Worm (Caenorhabditis elegans) whole organism, young adult: ENCODE data around the gene gst-10.

Source experiments
- F39B2.1 ChIP-seq: fragments of 200-800 bp; sonication (Bioruptor generic); IDR thresholded peaks from 2 replicates; pipeline ENCODE4 v1.3.6; 2022; ENCODE audit warnings: missing genetic modification reagents, missing genetic modification characterization, missing compliant biosample characterization
- F52B5.7 ChIP-seq: sonication (generic microtip); optimal IDR thresholded peaks from 2 replicates; lab custom pipeline; 2016; ENCODE audit warnings: mild to moderate bottlenecking, missing genetic modification characterization, missing compliant biosample characterization
- T26A5.8 ChIP-seq: sonication (generic microtip); optimal IDR thresholded peaks from 2 replicates; lab custom pipeline; 2016; ENCODE audit warnings: missing genetic modification characterization, missing compliant biosample characterization
- aptf-3 ChIP-seq: fragments of 200-800 bp; sonication (Bioruptor generic); IDR thresholded peaks from 2 replicates; pipeline ENCODE4 v1.3.6; 2022; ENCODE audit warnings: missing genetic modification characterization, missing compliant biosample characterization
- bed-2 ChIP-seq: fragments of 200-800 bp; sonication (Bioruptor generic); IDR thresholded peaks from 2 replicates; pipeline ENCODE4 v1.3.6; 2022; ENCODE audit warnings: missing genetic modification reagents, missing genetic modification characterization, missing compliant biosample characterization
- ceh-100 ChIP-seq: fragments of 200-800 bp; sonication (Bioruptor generic); IDR thresholded peaks from 2 replicates; pipeline ENCODE4 v1.3.6; 2022; ENCODE audit warnings: missing genetic modification reagents, missing genetic modification characterization, missing compliant biosample characterization
- dpff-1 ChIP-seq: sonication (generic microtip); optimal IDR thresholded peaks from 2 replicates; lab custom pipeline; 2017; ENCODE audit warnings: mild to moderate bottlenecking, missing genetic modification characterization, missing compliant biosample characterization
- egrh-3 ChIP-seq: fragments of 200-800 bp; sonication (Bioruptor generic); IDR thresholded peaks from 2 replicates; pipeline ENCODE4 v1.3.6; 2022; ENCODE audit warnings: missing genetic modification reagents, missing genetic modification characterization, missing compliant biosample characterization
- ets-4 ChIP-seq: fragments of 200-800 bp; sonication (Bioruptor generic); optimal IDR thresholded peaks from 2 replicates; lab custom pipeline; 2018; ENCODE audit warnings: mild to moderate bottlenecking, missing genetic modification characterization, missing compliant biosample characterization
- him-1 ChIP-seq: sonication (generic microtip); optimal IDR thresholded peaks from 2 replicates; lab custom pipeline; 2016; ENCODE audit warnings: missing genotype, missing genetic modification reagents, missing genetic modification characterization, missing compliant biosample characterization
- hmg-20 ChIP-seq: fragments of 200-800 bp; sonication (Bioruptor generic); IDR thresholded peaks from 2 replicates; pipeline ENCODE4 v1.3.6; 2022; ENCODE audit warnings: missing genetic modification reagents, missing genetic modification characterization, missing compliant biosample characterization
- lin-35 ChIP-seq, 3 experiments: fragments of 150-350 bp in 2 of 3; sonication (generic microtip) in 1 of 3; optimal IDR thresholded peaks; 2 replicates each; lab custom pipeline; 2014 to 2018; ENCODE audit warnings: missing biosample characterization in 3 of 3, missing genetic modification characterization in 3 of 3, missing genetic modification reagents in 3 of 3
- mes-4 ChIP-seq: sonication (generic microtip); optimal IDR thresholded peaks from 2 replicates; lab custom pipeline; 2016; ENCODE audit warnings: missing genotype, missing genetic modification characterization, missing compliant biosample characterization
- mxl-1 ChIP-seq: sonication (generic microtip); optimal IDR thresholded peaks from 2 replicates; lab custom pipeline; 2016; ENCODE audit warnings: missing genetic modification characterization, missing compliant biosample characterization
- rcor-1 ChIP-seq: fragments of 200-800 bp; sonication (Bioruptor generic); IDR thresholded peaks from 2 replicates; pipeline ENCODE4 v1.3.6; 2022; ENCODE audit warnings: missing genetic modification reagents, missing genetic modification characterization, missing compliant biosample characterization
- sea-2 ChIP-seq: fragments of 200-800 bp; sonication (Bioruptor generic); IDR thresholded peaks from 2 replicates; pipeline ENCODE4 v1.3.6; 2022; ENCODE audit warnings: missing genetic modification characterization, missing compliant biosample characterization
- unc-130 ChIP-seq: sonication (generic microtip); optimal IDR thresholded peaks from 2 replicates; lab custom pipeline; 2016; ENCODE audit warnings: missing genetic modification reagents, missing genetic modification characterization, missing compliant biosample characterization
- zim-3 ChIP-seq: sonication (generic microtip); optimal IDR thresholded peaks from 2 replicates; lab custom pipeline; 2017; ENCODE audit warnings: mild to moderate bottlenecking, missing genetic modification characterization, moderate library complexity, missing compliant biosample characterization
- ztf-18 ChIP-seq: sonication (generic microtip); optimal IDR thresholded peaks from 2 replicates; lab custom pipeline; 2016; ENCODE audit warnings: missing genotype, mild to moderate bottlenecking, missing genetic modification characterization, missing compliant biosample characterization
- ztf-28 ChIP-seq: fragments of 200-800 bp; sonication (Bioruptor generic); IDR thresholded peaks from 2 replicates; pipeline ENCODE4 v1.3.6; 2022; ENCODE audit warnings: missing genetic modification reagents, missing genetic modification characterization, missing compliant biosample characterization
- ztf-6 ChIP-seq: fragments of 200-800 bp; sonication (Bioruptor generic); IDR thresholded peaks from 2 replicates; pipeline ENCODE4 v1.3.6; 2022; ENCODE audit warnings: missing genetic modification reagents, missing genetic modification characterization, missing compliant biosample characterization

The gst-10 gene

DNA sequence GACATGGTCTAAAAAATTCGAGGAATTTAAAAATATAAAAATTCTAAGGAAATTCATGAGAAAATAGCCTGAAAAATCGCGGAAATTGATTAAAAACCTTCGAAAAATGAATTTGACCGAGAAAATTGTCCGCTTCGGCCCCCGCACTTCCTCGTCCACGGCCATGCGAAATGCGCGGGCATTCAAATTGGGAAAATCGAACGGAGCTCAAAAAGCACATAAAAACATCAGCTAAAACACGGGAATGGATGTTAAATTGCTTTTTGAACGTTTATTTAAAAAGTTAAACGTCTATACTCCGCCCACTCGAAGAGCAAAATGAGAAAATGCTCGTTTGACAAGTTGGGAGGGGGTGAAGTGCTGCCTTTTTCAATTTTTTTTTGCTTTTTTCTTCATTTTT, 41.6 kb downstream of the gst-10 start, which contains the start of gene F53E10.6 (continued):
- TF ChIP-seq egrh-3 (GFP tag; lab: Robert Waterston, UW) (no peak), lin-35 (GFP tag; optimal IDR thresholded peaks at IDR 0.05; lab: Kevin White, UChicago) (peak in 1 of 3 experiments; percentile 65), bed-2 (GFP tag; lab: Robert Waterston, UW) (no peak), mxl-1 (tag; lab: Kevin White, UChicago) (no peak), rcor-1 (GFP tag; lab: Robert Waterston, UW) (peak; percentile 34; the same call in 1 of the 2 replicates)

DNA sequence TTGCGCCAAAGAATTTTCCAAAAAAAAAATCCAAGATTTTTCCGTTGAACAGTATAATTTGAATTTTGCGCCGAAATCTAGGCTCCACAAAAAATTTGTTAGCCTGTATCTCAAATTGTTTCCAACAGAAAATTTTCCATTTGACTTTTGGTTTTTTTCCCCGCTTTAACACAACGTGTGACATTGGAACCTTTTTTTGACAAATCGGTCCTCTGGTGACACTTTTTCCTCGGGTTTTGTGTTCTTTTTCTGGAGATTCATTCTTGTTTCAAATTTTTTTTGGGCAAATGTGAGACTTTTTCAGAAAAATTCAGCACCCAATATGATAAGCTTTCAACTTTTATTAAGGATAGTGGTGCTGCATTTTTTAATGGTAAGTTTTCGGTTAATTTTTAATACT, 46.9 kb downstream of the gst-10 start, which contains the start of gene acr-17:
Gene acr-17, plus strand, starts transcription at position 301 of the 400 bp plus-strand sequence.
- TF ChIP-seq dpff-1 (tag; lab: Kevin White, UChicago) (no peak), zim-3 (no peak), ztf-6 (GFP tag; lab: Robert Waterston, UW) (no peak), aptf-3 (GFP tag; lab: Robert Waterston, UW) (no peak), unc-130 (no peak), ztf-28 (GFP tag; lab: Robert Waterston, UW) (no peak), bed-2 (GFP tag; lab: Robert Waterston, UW) (no peak), hmg-20 (GFP tag; lab: Robert Waterston, UW) (no peak), F52B5.7 (tag; lab: Kevin White, UChicago) (no peak), mes-4 (tag; lab: Kevin White, UChicago) (no peak), ets-4 (GFP tag; lab: Kevin White, UChicago) (no peak), sea-2 (no peak), F39B2.1 (no peak), ztf-18 (no peak), T26A5.8 (no peak), him-1 (tag; lab: Kevin White, UChicago) (no peak), ceh-100 (GFP tag; lab: Robert Waterston, UW) (no peak)
